Fruit fly (Drosophila melanogaster): ENCODE data around the gene crp.

crp gene

dm6 chr2L:16282077-16282471, 5.5 kb downstream of the crp start (continued):
- TF ChIP-seq CG3281 (GFP tag; optimal IDR thresholded peaks at IDR 0.05), result no peak
- no peak for TF ChIP-seq az2 (GFP tag; optimal IDR thresholded peaks at IDR 0.05)
- TF ChIP-seq B-H2 (GFP tag; optimal IDR thresholded peaks at IDR 0.05), result no peak
- peak; percentile 44 for TF ChIP-seq crol (GFP tag; IDR thresholded peaks at IDR 0.05)
- TF ChIP-seq exex (tag; optimal IDR thresholded peaks at IDR 0.05), result no peak

dm6 chr2L:16281419-16282076, 6.0 kb downstream of the crp start:
- no peak for TF ChIP-seq nau (GFP tag; optimal IDR thresholded peaks at IDR 0.05)
- TF ChIP-seq Ravus (GFP tag; IDR thresholded peaks at IDR 0.05), result no peak
- TF ChIP-seq cg (GFP tag; optimal IDR thresholded peaks at IDR 0.05), result no peak
- TF ChIP-seq CG15479 (GFP tag; optimal IDR thresholded peaks at IDR 0.05), result no peak
- no peak for TF ChIP-seq HLH3B (GFP tag; IDR thresholded peaks at IDR 0.05)
- no peak for TF ChIP-seq kah (GFP tag; optimal IDR thresholded peaks at IDR 0.05)
- TF ChIP-seq tna (GFP tag; IDR thresholded peaks at IDR 0.05; ENCODE audit: partially characterized antibody), result no peak
- TF ChIP-seq otp (GFP tag; IDR thresholded peaks at IDR 0.05), result no peak
- TF ChIP-seq mam (GFP tag; optimal IDR thresholded peaks at IDR 0.05), result no peak
- TF ChIP-seq CG18599 (GFP tag; optimal IDR thresholded peaks at IDR 0.05), result no peak
- no peak for TF ChIP-seq ind (GFP tag; optimal IDR thresholded peaks at IDR 0.05)
- no peak for TF ChIP-seq CkIIα-i1 (GFP tag; IDR thresholded peaks at IDR 0.05)
- no peak for TF ChIP-seq CG7786 (GFP tag; optimal IDR thresholded peaks at IDR 0.05)
- TF ChIP-seq HmgZ (tag; optimal IDR thresholded peaks at IDR 0.05), result no peak
- TF ChIP-seq bsh (GFP tag; optimal IDR thresholded peaks at IDR 0.05), result peak; percentile 23 to 34
- TF ChIP-seq NC2α (GFP tag; optimal IDR thresholded peaks at IDR 0.05), result no peak
- TF ChIP-seq Nf-YC (tag; optimal IDR thresholded peaks at IDR 0.05), result no peak
- no peak for TF ChIP-seq CG8359 (GFP tag; optimal IDR thresholded peaks at IDR 0.05; ENCODE audit: borderline replicate concordance)
- no peak for TF ChIP-seq chn (GFP tag; optimal IDR thresholded peaks at IDR 0.05)
- no peak for TF ChIP-seq gcm2 (GFP tag; optimal IDR thresholded peaks at IDR 0.05)
- no peak for TF ChIP-seq Max (GFP tag; optimal IDR thresholded peaks at IDR 0.05)
- peak; percentile 20 for TF ChIP-seq CG2678 (tag; optimal IDR thresholded peaks at IDR 0.05)
- TF ChIP-seq CG11696 (GFP tag; IDR thresholded peaks at IDR 0.05), result no peak
- TF ChIP-seq chif (GFP tag; optimal IDR thresholded peaks at IDR 0.05), result no peak
- TF ChIP-seq sisA (GFP tag; IDR thresholded peaks at IDR 0.05), result no peak
- no peak for TF ChIP-seq trh (GFP tag; optimal IDR thresholded peaks at IDR 0.05)
- TF ChIP-seq CG12942 (GFP tag; optimal IDR thresholded peaks at IDR 0.05), result no peak
- TF ChIP-seq oc (tag; optimal IDR thresholded peaks at IDR 0.05), result no peak
- TF ChIP-seq Scr (GFP tag; IDR thresholded peaks at IDR 0.05; ENCODE audit: partially characterized antibody), result no peak
- TF ChIP-seq phol (tag; optimal IDR thresholded peaks at IDR 0.05), result peak; percentile 6
- TF ChIP-seq h (optimal IDR thresholded peaks at IDR 0.05), result no peak
- no peak for TF ChIP-seq CG3995 (GFP tag; optimal IDR thresholded peaks at IDR 0.05)
- no peak for TF ChIP-seq Hand (GFP tag; optimal IDR thresholded peaks at IDR 0.05)
- TF ChIP-seq da (GFP tag; optimal IDR thresholded peaks at IDR 0.05), result no peak
- no peak for TF ChIP-seq Fer3 (tag; optimal IDR thresholded peaks at IDR 0.05)
- peak; percentile 15 for TF ChIP-seq CG8924 (tag; optimal IDR thresholded peaks at IDR 0.05)
- TF ChIP-seq en (GFP tag; optimal IDR thresholded peaks at IDR 0.05), result no peak
- TF ChIP-seq CG7963 (GFP tag; IDR thresholded peaks at IDR 0.05; ENCODE audit: partially characterized antibody), result no peak
- TF ChIP-seq HLH4C (GFP tag; IDR thresholded peaks at IDR 0.05; ENCODE audit: partially characterized antibody), result no peak
- no peak for TF ChIP-seq Eip74EF (GFP tag; optimal IDR thresholded peaks at IDR 0.05)
- TF ChIP-seq grau (tag; optimal IDR thresholded peaks at IDR 0.05), result peak; percentile 92
- no peak for TF ChIP-seq ara (GFP tag; IDR thresholded peaks at IDR 0.05)
- no peak for TF ChIP-seq Awh (GFP tag; IDR thresholded peaks at IDR 0.05)
- no peak for TF ChIP-seq Aef1 (GFP tag; IDR thresholded peaks at IDR 0.05)

Measured in whole organism, embryonic.